Fruit fly (Drosophila melanogaster): Measurements from ENCODE around the gene CG6290.

Gene CG6290

dm6 chrX:18460318-18460717, 23.0 kb downstream of the CG6290 start, which contains the start of gene CG43843:
Gene CG43843, minus strand, starts transcription at chrX:18460418.
- no peak for TF ChIP-seq noc (tag; optimal IDR thresholded peaks at IDR 0.05)

dm6 chrX:18467881-18468280, 30.6 kb downstream of the CG6290 start:
- no peak for TF ChIP-seq noc (tag; optimal IDR thresholded peaks at IDR 0.05)

- no peak for TF ChIP-seq noc (tag; optimal IDR thresholded peaks at IDR 0.05)
These were observed 42.2 kb downstream of the CG6290 start, which contains the start of gene CG32547 for dm6 chrX:18479307-18480134. Gene CG32547, minus strand, starts transcription at chrX:18479487.

- TF ChIP-seq noc (tag; optimal IDR thresholded peaks at IDR 0.05) = no peak
These were observed 45.2 kb downstream of the CG6290 start for dm6 chrX:18482537-18482936.

dm6 chrX:18483261-18484218, 46.2 kb downstream of the CG6290 start, which contains the start of gene Hayan:
Gene Hayan, minus strand, starts transcription at chrX:18483772.
- TF ChIP-seq noc (tag; optimal IDR thresholded peaks at IDR 0.05) = no peak

dm6 chrX:18486356-18487059, 49.2 kb downstream of the CG6290 start, which contains the start of gene psh:
Gene psh, minus strand, starts transcription at chrX:18486921.
- TF ChIP-seq noc (tag; optimal IDR thresholded peaks at IDR 0.05) = no peak
